Worm (Caenorhabditis elegans) whole organism, L3 larva: ENCODE data around the gene msp-49.

Experiments
- aly-2 ChIP-seq: fragments of 150-350 bp; optimal IDR thresholded peaks from 2 replicates; lab custom pipeline; 2014; ENCODE audit warnings: missing biosample characterization, missing genetic modification characterization
- elt-1 ChIP-seq: fragments of 150-350 bp; optimal IDR thresholded peaks from 2 replicates; lab custom pipeline; 2014; ENCODE audit warnings: missing biosample characterization, missing genetic modification characterization
- elt-3 ChIP-seq, 3 experiments: fragments of 150-350 bp in 1 of 3; sonication (generic microtip) in 2 of 3; optimal IDR thresholded peaks; 2 replicates in 2 of 3; 4 replicates in 1 of 3; lab custom pipeline; 2014 to 2017; ENCODE audit warnings: missing biosample characterization in 3 of 3, missing genetic modification characterization in 3 of 3
- fkh-10 ChIP-seq: sonication (generic microtip); optimal IDR thresholded peaks from 2 replicates; lab custom pipeline; 2017; ENCODE audit warnings: missing biosample characterization, missing genetic modification reagents, missing genetic modification characterization
- mdl-1 ChIP-seq: fragments of 150-350 bp; optimal IDR thresholded peaks from 2 replicates; lab custom pipeline; 2014; ENCODE audit warnings: missing biosample characterization, missing genetic modification characterization
- nhr-237 ChIP-seq: fragments of 150-350 bp; optimal IDR thresholded peaks from 2 replicates; lab custom pipeline; 2014; ENCODE audit warnings: missing biosample characterization, missing genetic modification characterization
- pha-4 ChIP-seq: fragments of 150-350 bp; optimal IDR thresholded peaks from 2 replicates; lab custom pipeline; 2014; ENCODE audit warnings: missing biosample characterization, missing genetic modification reagents, missing genetic modification characterization
- pqm-1 ChIP-seq: fragments of 150-350 bp; optimal IDR thresholded peaks from 2 replicates; lab custom pipeline; 2017; ENCODE audit warnings: missing biosample characterization, missing genetic modification characterization, inconsistent platforms
- skn-1 ChIP-seq: fragments of 150-350 bp; optimal IDR thresholded peaks from 2 replicates; lab custom pipeline; 2014; ENCODE audit warnings: missing biosample characterization, missing genetic modification characterization
- unc-39 ChIP-seq: sonication (generic microtip); optimal IDR thresholded peaks from 4 replicates; lab custom pipeline; 2017; ENCODE audit warnings: missing biosample characterization, missing genetic modification characterization

- TF ChIP-seq mdl-1 (tag; lab: Kevin White, UChicago) (no peak), unc-39 (tag; lab: Kevin White, UChicago) (no peak), elt-3 (tag; optimal IDR thresholded peaks at IDR 0.05; lab: Kevin White, UChicago) (no peak), pha-4 (tag; lab: Kevin White, UChicago) (peak; percentile 38), aly-2 (no peak), elt-1 (tag; lab: Kevin White, UChicago) (no peak), skn-1 (tag; lab: Kevin White, UChicago) (peak; percentile 8), pqm-1 (peak; percentile 68), nhr-237 (tag; lab: Kevin White, UChicago) (no peak), fkh-10 (GFP tag; lab: Kevin White, UChicago) (no peak)
Observed at ce11 chrII:5202930-5203329, 8.8 kb downstream of the msp-49 start, which contains the start of gene ampd-1.
